Fruit fly (Drosophila melanogaster) whole organism, embryonic: ENCODE measurements around the gene CG43638.

Experiments used
- Blimp-1 ChIP-seq: fragments of 200-800 bp; sonication (Bioruptor generic); optimal IDR thresholded peaks from 3 replicates; lab custom pipeline; 2018; ENCODE audit warnings: missing biosample characterization, missing genetic modification characterization, mild to moderate bottlenecking, moderate library complexity, missing genetic modification reagents
- CG11456 ChIP-seq: fragments of 200-800 bp; sonication (Bioruptor generic); IDR thresholded peaks from 3 replicates; pipeline ENCODE4 v1.3.6; 2022; ENCODE audit warnings: missing biosample characterization, missing genetic modification characterization
- CG11723 ChIP-seq: fragments of 200-800 bp; sonication (Bioruptor generic); optimal IDR thresholded peaks from 2 replicates; lab custom pipeline; 2017; ENCODE audit warnings: missing biosample characterization, mild to moderate bottlenecking, missing genetic modification characterization
- CG12071 ChIP-seq: fragments of 200-800 bp; sonication (Bioruptor generic); optimal IDR thresholded peaks from 3 replicates; lab custom pipeline; 2018; ENCODE audit warnings: missing biosample characterization, mild to moderate bottlenecking, missing genetic modification characterization
- CG1529 ChIP-seq: fragments of 200-800 bp; sonication (Bioruptor generic); optimal IDR thresholded peaks from 3 replicates; lab custom pipeline; 2018; ENCODE audit warnings: missing biosample characterization, missing genetic modification characterization
- CG1647 ChIP-seq: fragments of 200-800 bp; sonication (Bioruptor generic); optimal IDR thresholded peaks from 3 replicates; lab custom pipeline; 2016; ENCODE audit warnings: missing biosample characterization, missing genetic modification characterization
- CG17359 ChIP-seq: fragments of 200-800 bp; sonication (Bioruptor generic); optimal IDR thresholded peaks from 3 replicates; lab custom pipeline; 2018; ENCODE audit warnings: missing biosample characterization, mild to moderate bottlenecking, missing genetic modification characterization, moderate library complexity
- CG1832 ChIP-seq: fragments of 200-800 bp; sonication (Bioruptor generic); optimal IDR thresholded peaks from 2 replicates; lab custom pipeline; 2017; ENCODE audit warnings: missing biosample characterization, mild to moderate bottlenecking, missing genetic modification characterization, inconsistent platforms
- CG30403 ChIP-seq: fragments of 200-800 bp; sonication (Bioruptor generic); optimal IDR thresholded peaks from 3 replicates; lab custom pipeline; 2016; ENCODE audit warnings: missing biosample characterization, missing genetic modification characterization
- CG32767 ChIP-seq: fragments of 200-800 bp; sonication (Bioruptor generic); IDR thresholded peaks from 2 replicates; pipeline ENCODE4 v1.3.6; 2022; ENCODE audit warnings: missing biosample characterization, missing genetic modification characterization
- CG33213 ChIP-seq: fragments of 200-800 bp; sonication (Bioruptor generic); optimal IDR thresholded peaks from 3 replicates; lab custom pipeline; 2016; ENCODE audit warnings: missing biosample characterization, missing genetic modification characterization
- CG42726 ChIP-seq: fragments of 200-800 bp; sonication (Bioruptor generic); IDR thresholded peaks from 2 replicates; pipeline ENCODE4 v1.3.6; 2022; ENCODE audit warnings: missing biosample characterization, missing genetic modification characterization; ENCODE audit not compliant: partially characterized antibody
- CG4707 ChIP-seq: fragments of 200-800 bp; sonication (Bioruptor generic); optimal IDR thresholded peaks from 2 replicates; lab custom pipeline; 2018; ENCODE audit warnings: missing biosample characterization, mild to moderate bottlenecking, missing genetic modification characterization, moderate library complexity
- CG7786 ChIP-seq: fragments of 200-800 bp; sonication (Bioruptor generic); optimal IDR thresholded peaks from 2 replicates; lab custom pipeline; 2016; ENCODE audit warnings: missing biosample characterization, missing genetic modification characterization
- CG8944 ChIP-seq: fragments of 200-800 bp; sonication (Bioruptor generic); optimal IDR thresholded peaks from 3 replicates; lab custom pipeline; 2016; ENCODE audit warnings: missing biosample characterization, missing genetic modification characterization
- CHES-1-like ChIP-seq: fragments of 200-800 bp; sonication (Bioruptor generic); optimal IDR thresholded peaks from 2 replicates; lab custom pipeline; 2016; ENCODE audit warnings: missing biosample characterization, missing genetic modification characterization
- Camta ChIP-seq: fragments of 200-800 bp; sonication (Bioruptor generic); optimal IDR thresholded peaks from 2 replicates; lab custom pipeline; 2016; ENCODE audit warnings: missing biosample characterization, missing genetic modification characterization
- Dfd ChIP-seq, 2 experiments: fragments of >200 bp; optimal IDR thresholded peaks; 2 replicates each; lab custom pipeline; 2017; ENCODE audit warnings: missing biosample characterization in 2 of 2, missing genetic modification characterization in 2 of 2
- Dref ChIP-seq: fragments of 200-800 bp; sonication (Bioruptor generic); IDR thresholded peaks from 2 replicates; pipeline ENCODE4 v1.3.6; 2022; ENCODE audit warnings: missing biosample characterization, missing genetic modification characterization
- Ets65A ChIP-seq: fragments of 200-800 bp; sonication (Bioruptor generic); peaks from one replicate; lab custom pipeline; 2016; ENCODE audit warnings: missing biosample characterization, missing genetic modification characterization
- Fer3 ChIP-seq: fragments of 200-800 bp; sonication (Bioruptor generic); optimal IDR thresholded peaks from 2 replicates; lab custom pipeline; 2018; ENCODE audit warnings: missing biosample characterization, mild to moderate bottlenecking, missing genetic modification characterization, moderate library complexity
- Hmr ChIP-seq: fragments of 200-800 bp; sonication (Bioruptor generic); optimal IDR thresholded peaks from 3 replicates; lab custom pipeline; 2017; ENCODE audit warnings: mild to moderate bottlenecking, missing biosample characterization, missing genetic modification reagents, missing genetic modification characterization
- Hr39 ChIP-seq: fragments of >200 bp; optimal IDR thresholded peaks from 2 replicates; lab custom pipeline; 2017
- Sox102F ChIP-seq: fragments of 200-800 bp; sonication (Bioruptor generic); optimal IDR thresholded peaks from 2 replicates; lab custom pipeline; 2018; ENCODE audit warnings: missing biosample characterization, mild to moderate bottlenecking, missing genetic modification characterization, moderate library complexity
- Sry-δ ChIP-seq: fragments of 200-800 bp; sonication (Bioruptor generic); optimal IDR thresholded peaks from 2 replicates; lab custom pipeline; 2016; ENCODE audit warnings: missing biosample characterization, missing genetic modification characterization
- ab ChIP-seq: fragments of 200-800 bp; sonication (Bioruptor generic); optimal IDR thresholded peaks from 2 replicates; lab custom pipeline; 2016; ENCODE audit warnings: missing biosample characterization, missing genetic modification characterization
- bsh ChIP-seq, 2 experiments: fragments of 200-800 bp; sonication (Bioruptor generic); optimal IDR thresholded peaks; 2 replicates each; lab custom pipeline; 2017 to 2018; ENCODE audit warnings: mild to moderate bottlenecking in 2 of 2, missing biosample characterization in 2 of 2, missing genetic modification characterization in 2 of 2, moderate library complexity in 1 of 2
- crc ChIP-seq: fragments of 200-800 bp; sonication (Bioruptor generic); optimal IDR thresholded peaks from 2 replicates; lab custom pipeline; 2016; ENCODE audit warnings: missing biosample characterization, missing genetic modification characterization
- dm ChIP-seq: fragments of 200-800 bp; sonication (Bioruptor generic); optimal IDR thresholded peaks from 3 replicates; lab custom pipeline; 2016; ENCODE audit warnings: missing biosample characterization, missing genetic modification characterization
- ewg ChIP-seq: fragments of 200-800 bp; sonication (Bioruptor generic); optimal IDR thresholded peaks from 3 replicates; lab custom pipeline; 2017; ENCODE audit warnings: mild to moderate bottlenecking, missing biosample characterization, missing genetic modification reagents, missing genetic modification characterization
- gem ChIP-seq: fragments of 200-800 bp; sonication (Bioruptor generic); optimal IDR thresholded peaks from 2 replicates; lab custom pipeline; 2019; ENCODE audit warnings: missing biosample characterization, mild to moderate bottlenecking, missing genetic modification characterization, moderate library complexity
- klu ChIP-seq: fragments of 200-800 bp; sonication (Bioruptor generic); IDR thresholded peaks from 2 replicates; pipeline ENCODE4 v1.3.6; 2022; ENCODE audit warnings: missing biosample characterization, missing genetic modification characterization
- mam ChIP-seq: fragments of 200-800 bp; sonication (Bioruptor generic); optimal IDR thresholded peaks from 3 replicates; lab custom pipeline; 2016; ENCODE audit warnings: missing biosample characterization, missing genetic modification characterization
- nom ChIP-seq: fragments of 200-800 bp; sonication (Bioruptor generic); optimal IDR thresholded peaks from 2 replicates; lab custom pipeline; 2017; ENCODE audit warnings: missing biosample characterization, missing genetic modification characterization, mild to moderate bottlenecking, moderate library complexity, missing genetic modification reagents
- phol ChIP-seq: fragments of 200-800 bp; sonication (Bioruptor generic); optimal IDR thresholded peaks from 3 replicates; lab custom pipeline; 2018; ENCODE audit warnings: missing biosample characterization, mild to moderate bottlenecking, missing genetic modification characterization, moderate library complexity
- row ChIP-seq: fragments of 200-800 bp; sonication (Bioruptor generic); IDR thresholded peaks from 3 replicates; pipeline ENCODE4 v1.3.6; 2022; ENCODE audit warnings: missing biosample characterization, missing genetic modification characterization
- sc ChIP-seq, 3 experiments: fragments of >200 bp in 2 of 3; fragments of 200-800 bp in 1 of 3; sonication (Bioruptor generic) in 1 of 3; optimal IDR thresholded peaks; 2 replicates in 2 of 3; 3 replicates in 1 of 3; lab custom pipeline; 2017; ENCODE audit warnings: mild to moderate bottlenecking in 1 of 3, missing biosample characterization in 1 of 3, missing genetic modification characterization in 1 of 3, missing genetic modification reagents in 1 of 3
- sd ChIP-seq: fragments of 200-800 bp; sonication (Bioruptor generic); optimal IDR thresholded peaks from 3 replicates; lab custom pipeline; 2018; ENCODE audit warnings: missing biosample characterization, mild to moderate bottlenecking, missing genetic modification characterization, moderate library complexity
- sens ChIP-seq: fragments of 200-800 bp; sonication (Bioruptor generic); peaks from one replicate; lab custom pipeline; 2016; ENCODE audit warnings: missing biosample characterization, missing genetic modification characterization
- slbo ChIP-seq: fragments of 200-800 bp; sonication (Bioruptor generic); IDR thresholded peaks from 2 replicates; pipeline ENCODE4 v1.3.6; 2022; ENCODE audit warnings: missing biosample characterization, missing genetic modification characterization
- tap ChIP-seq: fragments of 200-800 bp; optimal IDR thresholded peaks from 3 replicates; lab custom pipeline; 2019; ENCODE audit warnings: missing biosample characterization, mild to moderate bottlenecking, missing genetic modification characterization, moderate library complexity
- tio ChIP-seq: fragments of 200-800 bp; sonication (Bioruptor generic); optimal IDR thresholded peaks from 2 replicates; lab custom pipeline; 2017; ENCODE audit warnings: missing biosample characterization, missing genetic modification characterization, inconsistent platforms
- tx ChIP-seq: fragments of 200-800 bp; sonication (Bioruptor generic); optimal IDR thresholded peaks from 2 replicates; lab custom pipeline; 2016; ENCODE audit warnings: missing biosample characterization, missing genetic modification characterization
- vnd ChIP-seq: fragments of 200-800 bp; sonication (Bioruptor generic); IDR thresholded peaks from 3 replicates; pipeline ENCODE4 v1.3.6; 2022; ENCODE audit warnings: missing biosample characterization, missing genetic modification characterization; ENCODE audit not compliant: partially characterized antibody
- zen2 ChIP-seq: fragments of 200-800 bp; sonication (Bioruptor generic); IDR thresholded peaks from 3 replicates; pipeline ENCODE4 v1.3.6; 2022; ENCODE audit warnings: missing biosample characterization, missing genetic modification characterization; ENCODE audit not compliant: partially characterized antibody

The CG43638 gene

dm6 chr3L:12023137-12023792 lies 21.1 kb upstream of the CG43638 start (continued):
- TF ChIP-seq Hr39 (lab: Kevin White, UChicago) (no peak), sd (no peak)

dm6 chr3L:12024947-12025346 lies 19.4 kb upstream of the CG43638 start:
- TF ChIP-seq gem (tag; lab: Kevin White, UChicago) = peak; percentile 38
- no peak for TF ChIP-seq tap (tag; lab: Kevin White, UChicago)
- TF ChIP-seq CG7786 (GFP tag; lab: Kevin White, UChicago) = no peak
- peak; percentile 10 for TF ChIP-seq Blimp-1
- no peak for TF ChIP-seq Camta (GFP tag; lab: Kevin White, UChicago)
- peak; percentile 6 for TF ChIP-seq CG17359 (tag; lab: Kevin White, UChicago)
- TF ChIP-seq Ets65A = no peak
- peak; percentile 29 for TF ChIP-seq Sox102F (GFP tag; lab: Kevin White, UChicago)
- TF ChIP-seq klu (GFP tag; lab: Robert Waterston, UW) = no peak
- peak in 1 of 2 experiments; percentile 33 for TF ChIP-seq bsh (GFP tag; optimal IDR thresholded peaks at IDR 0.05; lab: Kevin White, UChicago)
- no peak for TF ChIP-seq slbo (GFP tag; lab: Robert Waterston, UW)
- 0 out of 3 replicates have a peak, but pooled peaks have one; percentile 9 for TF ChIP-seq row (GFP tag; lab: Robert Waterston, UW)
- TF ChIP-seq sens = peak; percentile 8

- TF ChIP-seq CG33213 (GFP tag; lab: Kevin White, UChicago) (no peak), dm (no peak), mam (no peak), vnd (GFP tag; lab: Robert Waterston, UW) (no peak), CG4707 (no peak), CG1647 (GFP tag; lab: Kevin White, UChicago) (no peak), CHES-1-like (GFP tag; lab: Kevin White, UChicago) (no peak), CG11456 (GFP tag; lab: Robert Waterston, UW) (no peak), Dref (GFP tag; lab: Robert Waterston, UW) (no peak), CG8944 (no peak), tx (GFP tag; lab: Kevin White, UChicago) (no peak)
Measured at dm6 chr3L:12027929-12028328, 16.4 kb upstream of the CG43638 start.

dm6 chr3L:12028534-12029029 lies 15.8 kb upstream of the CG43638 start:
- TF ChIP-seq ab (GFP tag; lab: Kevin White, UChicago) (no peak), tio (no peak), Ets65A (peak; percentile 71), nom (GFP tag; lab: Kevin White, UChicago) (peak; percentile 11), sc (optimal IDR thresholded peaks at IDR 0.05; lab: Kevin White, UChicago) (no peak), sc (GFP tag; optimal IDR thresholded peaks at IDR 0.05; lab: Kevin White, UChicago) (no peak), CG42726 (GFP tag; lab: Robert Waterston, UW) (0 out of 2 replicates have a peak, but pooled peaks have one; percentile 23), CG12071 (no peak)

- no peak for TF ChIP-seq CG1832
- TF ChIP-seq crc (GFP tag; lab: Kevin White, UChicago) = no peak
- TF ChIP-seq ewg (GFP tag; lab: Kevin White, UChicago) = no peak
- TF ChIP-seq CG1529 (GFP tag; lab: Kevin White, UChicago) = no peak
- TF ChIP-seq Sry-δ (GFP tag; lab: Kevin White, UChicago) = no peak
- no peak for TF ChIP-seq CG30403 (GFP tag; lab: Kevin White, UChicago)
- no peak for TF ChIP-seq CG11723 (GFP tag; lab: Kevin White, UChicago)
- no peak for TF ChIP-seq CG32767 (GFP tag; lab: Robert Waterston, UW)
- TF ChIP-seq zen2 = no peak
- peak; percentile 32 for TF ChIP-seq phol (tag; lab: Kevin White, UChicago)
- no peak for TF ChIP-seq Hmr (GFP tag; lab: Kevin White, UChicago)
- TF ChIP-seq Fer3 (tag; lab: Kevin White, UChicago) = no peak
- TF ChIP-seq Dfd (GFP tag; optimal IDR thresholded peaks at IDR 0.05; lab: Kevin White, UChicago) = no peak
Measured at dm6 chr3L:12030521-12030920, 13.9 kb upstream of the CG43638 start.
